ENCODE assay signal across 5 worm cellular contexts in the genomic region with DNA sequence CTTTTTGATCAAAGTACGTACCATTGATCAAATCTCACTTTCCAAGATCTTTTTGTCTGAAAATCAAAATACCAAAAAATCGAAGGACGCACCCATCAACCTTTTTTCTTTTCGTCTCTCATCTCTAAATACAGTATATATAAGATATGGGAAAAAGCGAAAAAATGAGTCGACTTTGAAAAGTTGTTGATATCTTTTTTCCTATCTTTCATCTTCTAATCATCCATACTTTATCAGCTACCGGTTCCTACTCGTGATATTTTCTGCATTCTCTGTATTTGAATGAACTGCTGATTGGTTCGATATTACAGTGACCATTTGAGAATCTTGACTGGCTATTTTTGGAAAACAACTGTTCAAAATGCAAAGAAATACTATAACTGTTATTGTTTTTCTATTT.
TF ChIP-seq lines count a peak whose summit lies in the region.

A gene (plus strand): TSS at position 169 of the 400 bp plus-strand sequence.

TF ChIP-seq in whole organism, L1 larva, 84 proteins besides CTCF, POLR2A, EP300 and RAD21 (continues in another document):
- no peak for TF ChIP-seq ceh-88 (GFP tag; IDR thresholded peaks at IDR 0.05; lab: Robert Waterston, UW)
- no peak for TF ChIP-seq jun-1 (tag; optimal IDR thresholded peaks at IDR 0.05; lab: Kevin White, UChicago)
- peak; percentile 20 to 70 for TF ChIP-seq lsy-2 (tag; optimal IDR thresholded peaks at IDR 0.05; lab: Kevin White, UChicago)
- TF ChIP-seq swsn-7 (tag; optimal IDR thresholded peaks at IDR 0.05; lab: Kevin White, UChicago), result no peak
- TF ChIP-seq mep-1 (tag; optimal IDR thresholded peaks at IDR 0.05; lab: Kevin White, UChicago), result peak; percentile 17
- TF ChIP-seq grh-1 (GFP tag; IDR thresholded peaks at IDR 0.05; lab: Robert Waterston, UW), result peak; percentile 57
- no peak for TF ChIP-seq hpl-2 (GFP tag; optimal IDR thresholded peaks at IDR 0.05; lab: Kevin White, UChicago)
- no peak for TF ChIP-seq ceh-63 (GFP tag; optimal IDR thresholded peaks at IDR 0.05; lab: Kevin White, UChicago)
- no peak for TF ChIP-seq vab-15 (tag; optimal IDR thresholded peaks at IDR 0.05; lab: Kevin White, UChicago)
- no peak for TF ChIP-seq sox-4 (tag; optimal IDR thresholded peaks at IDR 0.05; lab: Kevin White, UChicago)
- TF ChIP-seq ceh-90 (tag; optimal IDR thresholded peaks at IDR 0.05; lab: Kevin White, UChicago), result no peak
- TF ChIP-seq nhr-237 (tag; optimal IDR thresholded peaks at IDR 0.05; lab: Kevin White, UChicago), result no peak
- TF ChIP-seq isw-1 (GFP tag; IDR thresholded peaks at IDR 0.05; lab: Robert Waterston, UW), result no peak
- no peak for TF ChIP-seq C34B4.2 (tag; optimal IDR thresholded peaks at IDR 0.05; lab: Kevin White, UChicago)
- TF ChIP-seq ztf-11 (tag; optimal IDR thresholded peaks at IDR 0.05; lab: Kevin White, UChicago), result no peak
- peak; percentile 65 for TF ChIP-seq blmp-1 (tag; optimal IDR thresholded peaks at IDR 0.05; lab: Kevin White, UChicago)
- no peak for TF ChIP-seq fkh-10 (GFP tag; optimal IDR thresholded peaks at IDR 0.05; lab: Kevin White, UChicago)
- TF ChIP-seq nhr-12 (tag; optimal IDR thresholded peaks at IDR 0.05; lab: Kevin White, UChicago), result no peak

TF ChIP-seq in whole organism, L2 larva, 48 proteins besides CTCF, POLR2A, EP300 and RAD21:
- TF ChIP-seq nhr-129 (tag; optimal IDR thresholded peaks at IDR 0.05; lab: Kevin White, UChicago) (peak; percentile 19), nhr-6 (tag; optimal IDR thresholded peaks at IDR 0.05; lab: Kevin White, UChicago) (no peak), nhr-23 (tag; optimal IDR thresholded peaks at IDR 0.05; lab: Kevin White, UChicago) (no peak), lsy-2 (tag; optimal IDR thresholded peaks at IDR 0.05; lab: Kevin White, UChicago) (peak in 1 of 2 experiments; percentile 32), nhr-21 (tag; optimal IDR thresholded peaks at IDR 0.05; lab: Kevin White, UChicago) (peak; percentile 40), sma-3 (GFP tag; optimal IDR thresholded peaks at IDR 0.05; lab: Kevin White, UChicago) (peak; percentile 53), nhr-25 (tag; optimal IDR thresholded peaks at IDR 0.05; lab: Kevin White, UChicago) (peak; percentile 28), blmp-1 (tag; optimal IDR thresholded peaks at IDR 0.05; lab: Kevin White, UChicago; ENCODE audit: insufficient read depth) (peak; percentile 59), fos-1 (tag; optimal IDR thresholded peaks at IDR 0.05; lab: Kevin White, UChicago) (peak; percentile 30), peb-1 (tag; optimal IDR thresholded peaks at IDR 0.05; lab: Kevin White, UChicago) (no peak), sma-9 (GFP tag; optimal IDR thresholded peaks at IDR 0.05; lab: Kevin White, UChicago) (peak; percentile 66), sma-9 (tag; optimal IDR thresholded peaks at IDR 0.05; lab: Kevin White, UChicago) (no peak), gmeb-1 (tag; optimal IDR thresholded peaks at IDR 0.05; lab: Kevin White, UChicago) (peak; percentile 44)

TF ChIP-seq in whole organism, L3 larva, 47 proteins besides CTCF, POLR2A, EP300 and RAD21:
- no peak for TF ChIP-seq nhr-28 (tag; optimal IDR thresholded peaks at IDR 0.05; lab: Kevin White, UChicago)
- TF ChIP-seq ceh-16 (tag; optimal IDR thresholded peaks at IDR 0.05; lab: Kevin White, UChicago), result no peak
- TF ChIP-seq pqm-1 (tag; optimal IDR thresholded peaks at IDR 0.05; lab: Kevin White, UChicago), result peak; percentile 36
- peak; percentile 52 for TF ChIP-seq nhr-23 (tag; optimal IDR thresholded peaks at IDR 0.05; lab: Kevin White, UChicago)
- TF ChIP-seq elt-2 (tag; optimal IDR thresholded peaks at IDR 0.05; lab: Kevin White, UChicago), result peak; percentile 58
- peak; percentile 34 for TF ChIP-seq nfya-1 (tag; optimal IDR thresholded peaks at IDR 0.05; lab: Kevin White, UChicago; ENCODE audit: insufficient read depth)
- peak; percentile 47 for TF ChIP-seq nhr-43 (tag; optimal IDR thresholded peaks at IDR 0.05; lab: Kevin White, UChicago; ENCODE audit: poor library complexity, severe bottlenecking)

TF ChIP-seq in whole organism, L4 larva, 104 proteins besides CTCF, POLR2A, EP300 and RAD21:
- TF ChIP-seq F37D6.2 (tag; optimal IDR thresholded peaks at IDR 0.05; lab: Kevin White, UChicago) (no peak), cey-2 (tag; optimal IDR thresholded peaks at IDR 0.05; lab: Kevin White, UChicago; ENCODE audit: borderline replicate concordance, insufficient read depth) (peak; percentile 20), hlh-30 (tag; optimal IDR thresholded peaks at IDR 0.05; lab: Kevin White, UChicago; ENCODE audit: insufficient read depth) (peak; percentile 53), mdl-1 (tag; optimal IDR thresholded peaks at IDR 0.05; lab: Kevin White, UChicago) (peak in 1 of 2 experiments; percentile 74), gei-8 (GFP tag; optimal IDR thresholded peaks at IDR 0.05; lab: Kevin White, UChicago) (no peak), dmd-9 (GFP tag; IDR thresholded peaks at IDR 0.05; lab: Robert Waterston, UW) (no peak), dmd-6 (GFP tag; IDR thresholded peaks at IDR 0.05; lab: Robert Waterston, UW) (peak; percentile 36), madf-5 (GFP tag; IDR thresholded peaks at IDR 0.05; lab: Robert Waterston, UW) (no peak), nhr-28 (tag; optimal IDR thresholded peaks at IDR 0.05; lab: Kevin White, UChicago) (peak; percentile 56), dve-1 (tag; optimal IDR thresholded peaks at IDR 0.05; lab: Kevin White, UChicago; ENCODE audit: insufficient read depth) (peak; percentile 34), lin-1 (GFP tag; IDR thresholded peaks at IDR 0.05; lab: Robert Waterston, UW) (no peak), hlh-11 (tag; optimal IDR thresholded peaks at IDR 0.05; lab: Kevin White, UChicago) (peak; percentile 50), unc-62 (GFP tag; optimal IDR thresholded peaks at IDR 0.05 in 1 of 2; lab: Kevin White, UChicago) (peak in 1 of 2 experiments; percentile 88), unc-62 (tag; optimal IDR thresholded peaks at IDR 0.05; lab: Kevin White, UChicago) (no peak), nhr-77 (tag; optimal IDR thresholded peaks at IDR 0.05; lab: Kevin White, UChicago) (peak; percentile 19), ztf-7 (tag; optimal IDR thresholded peaks at IDR 0.05; lab: Kevin White, UChicago) (no peak), lsy-2 (tag; optimal IDR thresholded peaks at IDR 0.05; lab: Kevin White, UChicago) (peak in 1 of 2 experiments; percentile 37)
TF ChIP-seq in whole organism, L4 larva: peak in this region for 10.

TF ChIP-seq in whole organism, young adult, 124 proteins besides CTCF, POLR2A, EP300 and RAD21:
- TF ChIP-seq ztf-22 (GFP tag; optimal IDR thresholded peaks at IDR 0.05; lab: Kevin White, UChicago) (no peak), nfyb-1 (GFP tag; IDR thresholded peaks at IDR 0.05; lab: Robert Waterston, UW) (no peak), ekl-4 (GFP tag; IDR thresholded peaks at IDR 0.05; lab: Robert Waterston, UW) (no peak), rec-8 (tag; optimal IDR thresholded peaks at IDR 0.05; lab: Kevin White, UChicago) (no peak), die-1 (tag; optimal IDR thresholded peaks at IDR 0.05; lab: Kevin White, UChicago) (no peak), xnd-1 (tag; optimal IDR thresholded peaks at IDR 0.05; lab: Kevin White, UChicago) (no peak), lin-40 (tag; optimal IDR thresholded peaks at IDR 0.05; lab: Kevin White, UChicago) (peak; percentile 21), egl-18 (GFP tag; IDR thresholded peaks at IDR 0.05; lab: Robert Waterston, UW) (no peak), B0336.3 (GFP tag; IDR thresholded peaks at IDR 0.05; lab: Robert Waterston, UW) (no peak), ets-4 (GFP tag; optimal IDR thresholded peaks at IDR 0.05; lab: Kevin White, UChicago) (no peak), ztf-6 (GFP tag; IDR thresholded peaks at IDR 0.05; lab: Robert Waterston, UW) (no peak), ama-1 (optimal IDR thresholded peaks at IDR 0.05; lab: Kevin White, UChicago) (peak; percentile 12), ama-1 (GFP tag; optimal IDR thresholded peaks at IDR 0.05; lab: Kevin White, UChicago) (no peak), D2030.7 (GFP tag; IDR thresholded peaks at IDR 0.05; lab: Robert Waterston, UW) (no peak), F49E8.2 (tag; optimal IDR thresholded peaks at IDR 0.05; lab: Kevin White, UChicago; ENCODE audit: insufficient read depth) (no peak), akir-1 (GFP tag; optimal IDR thresholded peaks at IDR 0.05; lab: Kevin White, UChicago) (no peak), ceh-27 (GFP tag; optimal IDR thresholded peaks at IDR 0.05; lab: Kevin White, UChicago) (no peak), hmg-1.2 (GFP tag; IDR thresholded peaks at IDR 0.05; lab: Robert Waterston, UW) (no peak), nhr-80 (tag; optimal IDR thresholded peaks at IDR 0.05; lab: Kevin White, UChicago) (no peak)
